Fruit fly (Drosophila melanogaster) whole organism, wandering third instar larva: Measurements from ENCODE around the gene CG13653.

Experiments
- Abd-B ChIP-seq: fragments of >200 bp; optimal IDR thresholded peaks from 2 replicates; lab custom pipeline; 2017; ENCODE audit warnings: missing biosample characterization, missing genetic modification characterization
- GATAd ChIP-seq: sonication (Bioruptor generic); optimal IDR thresholded peaks from 2 replicates; lab custom pipeline; 2016; ENCODE audit warnings: missing biosample characterization, missing genetic modification characterization
- Mio ChIP-seq: sonication (Bioruptor generic); optimal IDR thresholded peaks from 2 replicates; lab custom pipeline; 2016; ENCODE audit warnings: missing biosample characterization, missing genetic modification characterization
- Rel ChIP-seq, 2 experiments: fragments of 200-800 bp; sonication (Bioruptor generic) in 1 of 2; optimal IDR thresholded peaks; 2 replicates in 1 of 2; 3 replicates in 1 of 2; lab custom pipeline; 2016 to 2019; ENCODE audit warnings: mild to moderate bottlenecking in 2 of 2, missing biosample characterization in 2 of 2, missing genetic modification characterization in 2 of 2, moderate library complexity in 1 of 2
- br ChIP-seq: fragments of 200-800 bp; sonication (Bioruptor generic); optimal IDR thresholded peaks from 2 replicates; lab custom pipeline; 2016; ENCODE audit warnings: missing biosample characterization, missing genetic modification characterization
- dmrt93B ChIP-seq: fragments of 200-800 bp; sonication (Bioruptor generic); optimal IDR thresholded peaks from 2 replicates; lab custom pipeline; 2018; ENCODE audit warnings: missing biosample characterization, mild to moderate bottlenecking, missing genetic modification characterization
- fru ChIP-seq: fragments of 200-800 bp; sonication (Bioruptor generic); optimal IDR thresholded peaks from 3 replicates; lab custom pipeline; 2016; ENCODE audit warnings: missing biosample characterization, mild to moderate bottlenecking, missing genetic modification characterization
- psq ChIP-seq: fragments of 200-800 bp; sonication (Bioruptor generic); optimal IDR thresholded peaks from 3 replicates; lab custom pipeline; 2017; ENCODE audit warnings: missing biosample characterization, mild to moderate bottlenecking, missing genetic modification characterization, moderate library complexity
- woc ChIP-seq: sonication (Bioruptor generic); optimal IDR thresholded peaks from 2 replicates; lab custom pipeline; 2016; ENCODE audit warnings: missing biosample characterization, mild to moderate bottlenecking, missing genetic modification characterization

DNA sequence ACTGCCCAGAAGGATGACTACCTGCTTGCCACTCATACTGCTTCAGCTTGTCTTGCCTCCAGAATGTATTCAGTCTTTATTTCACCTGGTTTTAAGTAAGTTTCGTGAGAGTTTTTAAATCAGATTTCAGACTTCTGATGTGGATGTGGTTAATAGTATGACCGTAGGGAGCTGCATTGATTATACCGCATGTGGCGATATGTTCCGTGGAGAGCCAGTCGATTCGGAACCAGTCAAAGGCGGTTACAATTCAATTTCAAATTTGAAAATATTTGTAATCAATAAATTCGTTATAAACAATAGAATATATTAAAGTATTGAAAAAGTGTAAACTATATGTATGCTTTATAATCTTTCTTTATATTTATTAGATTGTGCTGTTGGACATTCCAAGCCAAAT lies 40.0 kb downstream of the CG13653 start, which contains the start of gene Sil1:
- no peak for TF ChIP-seq psq (GFP tag; lab: Kevin White, UChicago)
- TF ChIP-seq GATAd: no peak
- TF ChIP-seq fru (GFP tag; lab: Kevin White, UChicago): no peak
- TF ChIP-seq br (GFP tag; lab: Kevin White, UChicago): no peak
- TF ChIP-seq woc (GFP tag; lab: Kevin White, UChicago): no peak
- no peak for TF ChIP-seq Rel (GFP tag; optimal IDR thresholded peaks at IDR 0.05; lab: Kevin White, UChicago)
- no peak for TF ChIP-seq Rel (tag; optimal IDR thresholded peaks at IDR 0.05; lab: Kevin White, UChicago)
- TF ChIP-seq Mio (GFP tag; lab: Kevin White, UChicago): no peak
- TF ChIP-seq Abd-B: no peak
- no peak for TF ChIP-seq dmrt93B (GFP tag; lab: Kevin White, UChicago)
